Worm (Caenorhabditis elegans) whole organism, L1 larva: ENCODE results near the gene C09E8.1.

Experiments used
- C04F5.9 ChIP-seq: sonication (generic microtip); optimal IDR thresholded peaks from 2 replicates; lab custom pipeline; 2016; ENCODE audit warnings: missing genetic modification characterization, missing compliant biosample characterization
- C16A3.4 ChIP-seq: fragments of 150-350 bp; optimal IDR thresholded peaks from 2 replicates; lab custom pipeline; 2014; ENCODE audit warnings: missing biosample characterization, missing genetic modification characterization
- F16B12.6 ChIP-seq: fragments of 150-350 bp; optimal IDR thresholded peaks from 2 replicates; lab custom pipeline; 2014; ENCODE audit warnings: missing biosample characterization, missing genetic modification characterization
- Y116A8C.19 ChIP-seq: sonication (generic microtip); optimal IDR thresholded peaks from 2 replicates; lab custom pipeline; 2016; ENCODE audit warnings: missing compliant biosample characterization, missing genetic modification characterization, borderline replicate concordance
- aha-1 ChIP-seq: fragments of 150-350 bp; optimal IDR thresholded peaks from 2 replicates; lab custom pipeline; 2014; ENCODE audit warnings: missing biosample characterization, missing genetic modification characterization
- alr-1 ChIP-seq: fragments of 200-800 bp; sonication (Bioruptor generic); optimal IDR thresholded peaks from 2 replicates; lab custom pipeline; 2018; ENCODE audit warnings: borderline replicate concordance, mild to moderate bottlenecking, missing genetic modification characterization, missing compliant biosample characterization
- ama-1 ChIP-seq: fragments of 150-350 bp; optimal IDR thresholded peaks from 2 replicates; lab custom pipeline; 2014
- blmp-1 ChIP-seq: fragments of 150-350 bp; optimal IDR thresholded peaks from 2 replicates; lab custom pipeline; 2014; ENCODE audit warnings: missing biosample characterization, missing genetic modification characterization
- ceh-63 ChIP-seq: fragments of 200-800 bp; sonication (Bioruptor generic); optimal IDR thresholded peaks from 2 replicates; lab custom pipeline; 2018; ENCODE audit warnings: mild to moderate bottlenecking, missing genetic modification characterization, missing compliant biosample characterization
- dpl-1 ChIP-seq, 3 experiments: fragments of 150-350 bp in 2 of 3; sonication (generic microtip) in 1 of 3; optimal IDR thresholded peaks; 2 replicates each; lab custom pipeline; 2014 to 2017; ENCODE audit warnings: missing biosample characterization in 3 of 3, missing genetic modification characterization in 3 of 3, missing genetic modification reagents in 3 of 3
- efl-1 ChIP-seq, 4 experiments: fragments of 150-350 bp; optimal IDR thresholded peaks in 3 of 4; peaks in 1 of 4; 1 replicate in 1 of 4; 2 replicates in 3 of 4; lab custom pipeline; 2014; ENCODE audit warnings: missing biosample characterization in 2 of 4, missing genetic modification characterization in 2 of 4, missing genetic modification reagents in 2 of 4
- egl-13 ChIP-seq: sonication (generic microtip); optimal IDR thresholded peaks from 2 replicates; lab custom pipeline; 2016; ENCODE audit warnings: missing genotype, missing genetic modification reagents, missing genetic modification characterization, missing compliant biosample characterization
- elt-2 ChIP-seq: sonication (generic microtip); optimal IDR thresholded peaks from 2 replicates; lab custom pipeline; 2016; ENCODE audit warnings: missing genetic modification characterization, mild to moderate bottlenecking, inconsistent platforms, missing compliant biosample characterization, missing genetic modification reagents
- elt-3 ChIP-seq, 6 experiments: fragments of 150-350 bp in 1 of 6; sonication (generic microtip); optimal IDR thresholded peaks; 2 replicates each; lab custom pipeline; 2017 to 2018; ENCODE audit warnings: missing biosample characterization in 6 of 6, missing genetic modification characterization in 6 of 6, inconsistent platforms in 1 of 6
- ets-5 ChIP-seq: fragments of 200-800 bp; sonication (Bioruptor generic); IDR thresholded peaks from 2 replicates; pipeline ENCODE4 v1.3.6; 2022; ENCODE audit warnings: missing genetic modification characterization, missing compliant biosample characterization
- fkh-10 ChIP-seq: sonication (generic microtip); optimal IDR thresholded peaks from 2 replicates; lab custom pipeline; 2017; ENCODE audit warnings: missing biosample characterization, missing genetic modification reagents, missing genetic modification characterization
- fkh-8 ChIP-seq: sonication (generic microtip); optimal IDR thresholded peaks from 2 replicates; lab custom pipeline; 2016; ENCODE audit warnings: mild to moderate bottlenecking, missing genetic modification characterization, missing compliant biosample characterization
- hpl-2 ChIP-seq: fragments of 150-350 bp; optimal IDR thresholded peaks from 2 replicates; lab custom pipeline; 2014; ENCODE audit warnings: missing biosample characterization, missing genetic modification reagents, missing genetic modification characterization
- irx-1 ChIP-seq: sonication (generic microtip); optimal IDR thresholded peaks from 2 replicates; lab custom pipeline; 2016; ENCODE audit warnings: missing genetic modification characterization, missing compliant biosample characterization
- isw-1 ChIP-seq: fragments of 200-800 bp; sonication (Bioruptor generic); IDR thresholded peaks from 2 replicates; pipeline ENCODE4 v1.3.6; 2022; ENCODE audit warnings: missing genetic modification characterization, missing compliant biosample characterization
- jun-1 ChIP-seq: fragments of 150-350 bp; optimal IDR thresholded peaks from 2 replicates; lab custom pipeline; 2014; ENCODE audit warnings: missing biosample characterization, missing genetic modification reagents, missing genetic modification characterization
- lir-3 ChIP-seq: sonication (generic microtip); optimal IDR thresholded peaks from 2 replicates; lab custom pipeline; 2016; ENCODE audit warnings: mild to moderate bottlenecking, missing genetic modification characterization, moderate library complexity, missing compliant biosample characterization; ENCODE audit not compliant: poor library complexity
- nhr-11 ChIP-seq: fragments of 150-350 bp; optimal IDR thresholded peaks from 2 replicates; lab custom pipeline; 2014; ENCODE audit warnings: missing biosample characterization, missing genetic modification characterization
- nhr-20 ChIP-seq: sonication (generic microtip); optimal IDR thresholded peaks from 2 replicates; lab custom pipeline; 2016; ENCODE audit warnings: mild to moderate bottlenecking, missing genetic modification characterization, missing compliant biosample characterization
- nhr-28 ChIP-seq: fragments of 150-350 bp; optimal IDR thresholded peaks from 2 replicates; lab custom pipeline; 2014; ENCODE audit warnings: missing biosample characterization, missing genetic modification characterization
- nhr-84 ChIP-seq: sonication (generic microtip); optimal IDR thresholded peaks from 2 replicates; lab custom pipeline; 2017; ENCODE audit warnings: missing biosample characterization, missing genetic modification characterization
- nhr-85 ChIP-seq: sonication (generic microtip); peaks from one replicate; lab custom pipeline; 2016; ENCODE audit warnings: missing genetic modification characterization, inconsistent platforms, missing compliant biosample characterization
- pag-3 ChIP-seq: sonication (generic microtip); optimal IDR thresholded peaks from 2 replicates; lab custom pipeline; 2017; ENCODE audit warnings: missing genetic modification characterization, mild to moderate bottlenecking, missing compliant biosample characterization, antibody characterized with exemption, borderline replicate concordance; ENCODE audit not compliant: insufficient read depth
- pax-3 ChIP-seq: fragments of 200-800 bp; sonication (Bioruptor generic); optimal IDR thresholded peaks from 2 replicates; lab custom pipeline; 2018; ENCODE audit warnings: mild to moderate bottlenecking, missing genetic modification characterization, moderate library complexity, missing compliant biosample characterization
- pqm-1 ChIP-seq: sonication (generic microtip); optimal IDR thresholded peaks from 3 replicates; lab custom pipeline; 2017; ENCODE audit warnings: missing biosample characterization, missing genetic modification characterization
- skn-1 ChIP-seq: fragments of 150-350 bp; optimal IDR thresholded peaks from 2 replicates; lab custom pipeline; 2014; ENCODE audit warnings: missing biosample characterization, missing genetic modification characterization
- snu-23 ChIP-seq: sonication (generic microtip); optimal IDR thresholded peaks from 2 replicates; lab custom pipeline; 2016; ENCODE audit warnings: missing genetic modification characterization, missing compliant biosample characterization
- sup-37 ChIP-seq: fragments of 200-800 bp; sonication (Bioruptor generic); optimal IDR thresholded peaks from 2 replicates; lab custom pipeline; 2018; ENCODE audit warnings: mild to moderate bottlenecking, missing genetic modification characterization, missing compliant biosample characterization
- swsn-7 ChIP-seq: sonication (generic microtip); optimal IDR thresholded peaks from 2 replicates; lab custom pipeline; 2016; ENCODE audit warnings: missing genetic modification characterization, missing compliant biosample characterization
- tlp-1 ChIP-seq: fragments of 150-350 bp; optimal IDR thresholded peaks from 2 replicates; lab custom pipeline; 2014; ENCODE audit warnings: missing biosample characterization, missing genetic modification characterization
- unc-130 ChIP-seq: fragments of 150-350 bp; optimal IDR thresholded peaks from 2 replicates; lab custom pipeline; 2017; ENCODE audit warnings: missing biosample characterization, missing genetic modification characterization, inconsistent platforms
- unc-62 ChIP-seq: fragments of 150-350 bp; optimal IDR thresholded peaks from 2 replicates; lab custom pipeline; 2014; ENCODE audit warnings: missing biosample characterization, missing genetic modification reagents, missing genetic modification characterization
- vab-15 ChIP-seq: sonication (generic microtip); optimal IDR thresholded peaks from 2 replicates; lab custom pipeline; 2017; ENCODE audit warnings: missing genotype, mild to moderate bottlenecking, missing genetic modification characterization, missing compliant biosample characterization
- xbp-1 ChIP-seq: sonication (generic microtip); optimal IDR thresholded peaks from 2 replicates; lab custom pipeline; 2016; ENCODE audit warnings: missing genetic modification characterization, missing compliant biosample characterization
- zag-1 ChIP-seq: fragments of 150-350 bp; optimal IDR thresholded peaks from 2 replicates; lab custom pipeline; 2014; ENCODE audit warnings: missing biosample characterization, missing genetic modification characterization
- ztf-11 ChIP-seq, 2 experiments: sonication (generic microtip); optimal IDR thresholded peaks; 2 replicates each; lab custom pipeline; 2016 to 2017; ENCODE audit warnings: missing genetic modification characterization in 2 of 2, missing biosample characterization in 1 of 2, missing compliant biosample characterization in 1 of 2

Gene C09E8.1

ce11 chrII:602969-603368, 46.7 kb downstream of the C09E8.1 start (continued):
- TF ChIP-seq elt-2 (tag; lab: Kevin White, UChicago): no peak
- peak; percentile 76 for TF ChIP-seq skn-1 (tag; lab: Kevin White, UChicago)
- TF ChIP-seq xbp-1 (tag; lab: Kevin White, UChicago): peak; percentile 23
- no peak for TF ChIP-seq sup-37 (GFP tag; lab: Kevin White, UChicago)
- no peak for TF ChIP-seq unc-130 (tag; lab: Kevin White, UChicago)
- peak; percentile 62 for TF ChIP-seq swsn-7 (tag; lab: Kevin White, UChicago)
- peak in 1 of 6 experiments; percentile 25 for TF ChIP-seq elt-3 (tag; optimal IDR thresholded peaks at IDR 0.05; lab: Kevin White, UChicago)
- no peak for TF ChIP-seq ceh-63 (GFP tag; lab: Kevin White, UChicago)

DNA sequence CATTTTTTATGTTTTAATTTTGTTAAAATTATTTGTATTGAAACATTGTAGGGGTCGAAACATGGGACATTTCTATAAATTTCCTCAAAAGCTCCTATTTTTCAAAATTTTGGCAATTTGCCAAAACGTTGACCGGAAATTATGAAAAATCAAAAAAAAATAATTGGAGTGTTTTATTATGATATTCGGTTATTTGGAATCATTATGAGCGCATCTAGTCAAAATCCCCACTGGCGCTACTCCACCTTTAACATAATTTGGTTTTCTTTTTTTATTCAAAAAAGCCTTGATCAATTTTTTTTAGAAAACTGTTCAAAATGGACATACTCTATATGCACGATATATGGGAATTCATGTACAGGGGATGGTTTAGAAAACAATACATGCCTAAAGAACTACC, 49.0 kb downstream of the C09E8.1 start, which contains the start of gene W04H10.2:
Gene W04H10.2 (plus strand): TSS at position 301 of the 400 bp plus-strand sequence.
- no peak for TF ChIP-seq alr-1
- no peak for TF ChIP-seq efl-1 (optimal IDR thresholded peaks at IDR 0.05; lab: Kevin White, UChicago)
- TF ChIP-seq efl-1 (GFP tag; optimal IDR thresholded peaks at IDR 0.05 in 1 of 2; lab: Kevin White, UChicago): no peak
- no peak for TF ChIP-seq pqm-1 (tag; lab: Kevin White, UChicago)
- TF ChIP-seq ceh-63 (GFP tag; lab: Kevin White, UChicago): no peak
- no peak for TF ChIP-seq C04F5.9 (tag; lab: Kevin White, UChicago)
- no peak for TF ChIP-seq lir-3 (tag; lab: Kevin White, UChicago)
- no peak for TF ChIP-seq nhr-28 (tag; lab: Kevin White, UChicago)
- no peak for TF ChIP-seq aha-1
- no peak for TF ChIP-seq jun-1 (tag; lab: Kevin White, UChicago)
- TF ChIP-seq pax-3 (tag; lab: Kevin White, UChicago): no peak
- TF ChIP-seq skn-1 (tag; lab: Kevin White, UChicago): no peak
- no peak for TF ChIP-seq C16A3.4 (tag; lab: Kevin White, UChicago)
- no peak for TF ChIP-seq pag-3 (tag; lab: Kevin White, UChicago)
- TF ChIP-seq unc-62: no peak

DNA sequence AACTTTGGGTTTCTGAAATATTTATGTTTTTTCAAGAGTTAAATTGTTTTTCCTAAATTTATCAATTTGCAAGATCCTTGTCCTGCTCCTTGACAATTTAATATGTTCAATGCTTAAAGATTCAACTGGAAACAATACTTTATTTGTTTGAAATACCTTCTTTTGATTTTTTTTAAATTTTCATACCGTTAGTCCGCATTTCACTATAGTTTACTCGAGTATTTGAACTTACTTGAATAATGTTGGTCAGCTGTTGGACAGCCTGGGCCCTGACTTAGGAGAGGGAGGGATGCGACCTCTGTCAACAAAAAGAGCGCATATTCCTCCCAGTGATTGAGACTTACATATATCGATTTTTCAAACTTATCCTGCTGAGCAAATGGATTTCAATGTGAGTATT, 49.7 kb downstream of the C09E8.1 start, which contains the start of gene W04H10.5:
Gene W04H10.5 (plus strand): TSS at position 301 of the 400 bp plus-strand sequence.
- TF ChIP-seq unc-62 (no peak), nhr-20 (no peak), irx-1 (tag; lab: Kevin White, UChicago) (no peak), isw-1 (no peak), ztf-11 (tag; optimal IDR thresholded peaks at IDR 0.05; lab: Kevin White, UChicago) (no peak), vab-15 (tag; lab: Kevin White, UChicago) (no peak), tlp-1 (tag; lab: Kevin White, UChicago) (no peak), pag-3 (tag; lab: Kevin White, UChicago) (no peak), nhr-84 (tag; lab: Kevin White, UChicago) (no peak), zag-1 (tag; lab: Kevin White, UChicago) (no peak)

- TF ChIP-seq dpl-1 (GFP tag; optimal IDR thresholded peaks at IDR 0.05; lab: Kevin White, UChicago) (peak in 2 of 3 experiments; percentile 20 to 24), snu-23 (GFP tag; lab: Kevin White, UChicago) (peak; percentile 31), egl-13 (tag; lab: Kevin White, UChicago) (no peak), fkh-8 (tag; lab: Kevin White, UChicago) (no peak), C04F5.9 (tag; lab: Kevin White, UChicago) (no peak), hpl-2 (GFP tag; lab: Kevin White, UChicago) (no peak), irx-1 (tag; lab: Kevin White, UChicago) (no peak), Y116A8C.19 (no peak), elt-2 (tag; lab: Kevin White, UChicago) (no peak), swsn-7 (tag; lab: Kevin White, UChicago) (no peak), nhr-85 (tag; lab: Kevin White, UChicago) (peak; percentile 78), ama-1 (lab: Kevin White, UChicago) (no peak), jun-1 (tag; lab: Kevin White, UChicago) (no peak), blmp-1 (peak; percentile 36), ets-5 (GFP tag; lab: Robert Waterston, UW) (no peak), F16B12.6 (tag; lab: Kevin White, UChicago) (no peak), fkh-10 (GFP tag; lab: Kevin White, UChicago) (no peak), nhr-11 (tag; lab: Kevin White, UChicago) (no peak)
- TF ChIP-seq, all 84 proteins: peak for 4
Measured at ce11 chrII:608341-608740, 52.1 kb downstream of the C09E8.1 start, which contains the start of gene W04H10.6. TSS of gene W04H10.6 (minus strand) at chrII:608441.
